Worm (Caenorhabditis elegans): ENCODE data around the gene R07E5.6.
A peak's percentile ranks its signal among the peaks of the same experiment; 100 is the strongest.

The R07E5.6 gene

ce11 chrIII:4381343-4381742 lies 17.2 kb upstream of the R07E5.6 start, which contains the start of gene pals-27:
Gene pals-27, plus strand, starts transcription at chrIII:4381643.
- TF ChIP-seq mab-5 (tag; optimal IDR thresholded peaks at IDR 0.05) (no peak), ceh-83 (GFP tag; optimal IDR thresholded peaks at IDR 0.05) (no peak), flh-1 (GFP tag; optimal IDR thresholded peaks at IDR 0.05) (no peak), mep-1 (tag; optimal IDR thresholded peaks at IDR 0.05) (no peak), ztf-11 (tag; optimal IDR thresholded peaks at IDR 0.05) (no peak), pha-4 (tag; optimal IDR thresholded peaks at IDR 0.05) (no peak), M03D4.4 (tag; optimal IDR thresholded peaks at IDR 0.05) (no peak), nhr-237 (tag; optimal IDR thresholded peaks at IDR 0.05) (no peak), ceh-39 (tag; optimal IDR thresholded peaks at IDR 0.05) (no peak), blmp-1 (tag; optimal IDR thresholded peaks at IDR 0.05) (no peak), unc-39 (tag; optimal IDR thresholded peaks at IDR 0.05) (no peak), nhr-12 (tag; optimal IDR thresholded peaks at IDR 0.05) (no peak), tbx-8 (GFP tag; optimal IDR thresholded peaks at IDR 0.05) (no peak), ceh-43 (GFP tag; optimal IDR thresholded peaks at IDR 0.05) (no peak), zip-8 (tag; optimal IDR thresholded peaks at IDR 0.05) (no peak), lin-32 (GFP tag; optimal IDR thresholded peaks at IDR 0.05) (no peak)

ce11 chrIII:4382118-4382517 lies 16.4 kb upstream of the R07E5.6 start:
- TF ChIP-seq unc-62 (GFP tag; optimal IDR thresholded peaks at IDR 0.05) (no peak), drap-1 (GFP tag; optimal IDR thresholded peaks at IDR 0.05) (no peak), ceh-39 (tag; optimal IDR thresholded peaks at IDR 0.05) (no peak), nhr-28 (tag; optimal IDR thresholded peaks at IDR 0.05) (no peak), ces-1 (GFP tag; optimal IDR thresholded peaks at IDR 0.05) (no peak), ceh-83 (GFP tag; optimal IDR thresholded peaks at IDR 0.05) (no peak), elt-3 (tag; optimal IDR thresholded peaks at IDR 0.05) (no peak), lin-32 (GFP tag; optimal IDR thresholded peaks at IDR 0.05) (no peak), mls-2 (tag; optimal IDR thresholded peaks at IDR 0.05) (no peak), elt-1 (tag; optimal IDR thresholded peaks at IDR 0.05; ENCODE audit: borderline replicate concordance, insufficient read depth) (no peak), ceh-43 (GFP tag; optimal IDR thresholded peaks at IDR 0.05) (no peak), zip-8 (tag; optimal IDR thresholded peaks at IDR 0.05) (no peak), nhr-12 (tag; optimal IDR thresholded peaks at IDR 0.05) (no peak), ztf-11 (tag; optimal IDR thresholded peaks at IDR 0.05) (no peak), lin-13 (tag; optimal IDR thresholded peaks at IDR 0.05) (no peak), lsy-2 (tag; optimal IDR thresholded peaks at IDR 0.05) (no peak)

- no peak for TF ChIP-seq flh-1 (GFP tag; optimal IDR thresholded peaks at IDR 0.05)
These were observed 14.1 kb upstream of the R07E5.6 start, which contains the start of gene pals-28 for ce11 chrIII:4384487-4384886. Gene pals-28, plus strand, starts transcription at chrIII:4384787.

- no peak for TF ChIP-seq nhr-76 (tag; optimal IDR thresholded peaks at IDR 0.05)
- no peak for TF ChIP-seq ceh-39 (tag; optimal IDR thresholded peaks at IDR 0.05)
- no peak for TF ChIP-seq lin-13 (tag; optimal IDR thresholded peaks at IDR 0.05)
- no peak for TF ChIP-seq bed-3 (GFP tag; optimal IDR thresholded peaks at IDR 0.05)
- no peak for TF ChIP-seq nhr-28 (tag; optimal IDR thresholded peaks at IDR 0.05)
- no peak for TF ChIP-seq elt-3 (tag; optimal IDR thresholded peaks at IDR 0.05)
- TF ChIP-seq zip-8 (tag; optimal IDR thresholded peaks at IDR 0.05), result peak; percentile 95
These were observed 8.1 kb upstream of the R07E5.6 start for ce11 chrIII:4390421-4390820.

- TF ChIP-seq sptf-1 (tag; optimal IDR thresholded peaks at IDR 0.05) (no peak), pha-4 (tag; optimal IDR thresholded peaks at IDR 0.05) (no peak), nhr-12 (tag; optimal IDR thresholded peaks at IDR 0.05) (no peak), nhr-28 (tag; optimal IDR thresholded peaks at IDR 0.05) (no peak), unc-39 (tag; optimal IDR thresholded peaks at IDR 0.05) (no peak)
These were observed 7.2 kb upstream of the R07E5.6 start for ce11 chrIII:4391319-4391718.

- no peak for TF ChIP-seq mab-5 (tag; optimal IDR thresholded peaks at IDR 0.05)
- TF ChIP-seq blmp-1 (tag; optimal IDR thresholded peaks at IDR 0.05), result no peak
- peak; percentile 63 for TF ChIP-seq elt-1 (tag; optimal IDR thresholded peaks at IDR 0.05; ENCODE audit: borderline replicate concordance, insufficient read depth)
- no peak for TF ChIP-seq nhr-28 (tag; optimal IDR thresholded peaks at IDR 0.05)
- no peak for TF ChIP-seq lin-13 (tag; optimal IDR thresholded peaks at IDR 0.05)
- no peak for TF ChIP-seq lsy-2 (tag; optimal IDR thresholded peaks at IDR 0.05)
These were observed 6.6 kb upstream of the R07E5.6 start for ce11 chrIII:4391938-4392337.

ce11 chrIII:4394496-4394895 lies 4.1 kb upstream of the R07E5.6 start, which contains the start of gene R07E5.4:
Gene R07E5.4, plus strand, starts transcription at chrIII:4394796.
- no peak for TF ChIP-seq sptf-1 (tag; optimal IDR thresholded peaks at IDR 0.05)
- no peak for TF ChIP-seq ztf-11 (tag; optimal IDR thresholded peaks at IDR 0.05)
- TF ChIP-seq hlh-1 (tag; optimal IDR thresholded peaks at IDR 0.05), result no peak
- no peak for TF ChIP-seq unc-39 (tag; optimal IDR thresholded peaks at IDR 0.05)
- no peak for TF ChIP-seq ham-2 (GFP tag; optimal IDR thresholded peaks at IDR 0.05)
- TF ChIP-seq bed-3 (GFP tag; optimal IDR thresholded peaks at IDR 0.05), result no peak
- TF ChIP-seq unc-62 (GFP tag; optimal IDR thresholded peaks at IDR 0.05), result no peak
- no peak for TF ChIP-seq nhr-2 (tag; optimal IDR thresholded peaks at IDR 0.05)
- no peak for TF ChIP-seq ceh-83 (GFP tag; optimal IDR thresholded peaks at IDR 0.05)
- TF ChIP-seq mls-2 (tag; optimal IDR thresholded peaks at IDR 0.05), result no peak
- TF ChIP-seq mab-5 (tag; optimal IDR thresholded peaks at IDR 0.05), result no peak
- TF ChIP-seq elt-3 (tag; optimal IDR thresholded peaks at IDR 0.05), result no peak
- TF ChIP-seq M03D4.4 (tag; optimal IDR thresholded peaks at IDR 0.05), result no peak
- no peak for TF ChIP-seq lin-13 (tag; optimal IDR thresholded peaks at IDR 0.05)
- TF ChIP-seq blmp-1 (tag; optimal IDR thresholded peaks at IDR 0.05), result no peak
- TF ChIP-seq nhr-28 (tag; optimal IDR thresholded peaks at IDR 0.05), result no peak
- TF ChIP-seq mep-1 (tag; optimal IDR thresholded peaks at IDR 0.05), result no peak
- no peak for TF ChIP-seq nhr-237 (tag; optimal IDR thresholded peaks at IDR 0.05)
- no peak for TF ChIP-seq zip-8 (tag; optimal IDR thresholded peaks at IDR 0.05)
- no peak for TF ChIP-seq cnd-1 (tag; optimal IDR thresholded peaks at IDR 0.05)
